Fruit fly (Drosophila melanogaster) whole organism, prepupa: Measurements from ENCODE around the gene Sec22.

ENCODE experiments used
- Blimp-1 ChIP-seq: fragments of 200-800 bp; sonication (Bioruptor generic); optimal IDR thresholded peaks from 3 replicates; lab custom pipeline; 2017; ENCODE audit warnings: missing biosample characterization, missing genetic modification characterization, mild to moderate bottlenecking, moderate library complexity, missing genetic modification reagents
- CG10631 ChIP-seq: fragments of 200-800 bp; sonication (Bioruptor generic); optimal IDR thresholded peaks from 2 replicates; lab custom pipeline; 2016; ENCODE audit warnings: missing biosample characterization, missing genetic modification characterization
- CG11294 ChIP-seq: fragments of 200-800 bp; sonication (Bioruptor generic); IDR thresholded peaks from 2 replicates; pipeline ENCODE4 v1.3.6; 2022; ENCODE audit warnings: missing biosample characterization, missing genetic modification characterization
- CG11762 ChIP-seq: fragments of 200-800 bp; sonication (Bioruptor generic); optimal IDR thresholded peaks from 3 replicates; lab custom pipeline; 2016; ENCODE audit warnings: missing biosample characterization, missing genetic modification characterization; ENCODE audit not compliant: insufficient read depth
- CG11902 ChIP-seq: fragments of 200-800 bp; sonication (Bioruptor generic); optimal IDR thresholded peaks from 3 replicates; lab custom pipeline; 2016; ENCODE audit warnings: missing biosample characterization, missing genetic modification characterization
- CG15336 ChIP-seq: fragments of 200-800 bp; sonication (Bioruptor generic); IDR thresholded peaks from 2 replicates; pipeline ENCODE4 v1.3.6; 2022; ENCODE audit warnings: missing biosample characterization, missing genetic modification characterization
- CG1621 ChIP-seq: fragments of 200-800 bp; sonication (Bioruptor generic); optimal IDR thresholded peaks from 3 replicates; lab custom pipeline; 2018; ENCODE audit warnings: missing biosample characterization, mild to moderate bottlenecking, missing genetic modification characterization
- CG34406 ChIP-seq: fragments of 200-800 bp; sonication (Bioruptor generic); optimal IDR thresholded peaks from 3 replicates; lab custom pipeline; 2016; ENCODE audit warnings: missing biosample characterization, missing genetic modification characterization
- CG3919 ChIP-seq: fragments of 200-800 bp; sonication (Bioruptor generic); optimal IDR thresholded peaks from 3 replicates; lab custom pipeline; 2016; ENCODE audit warnings: missing biosample characterization, missing genetic modification characterization
- CG4318 ChIP-seq: fragments of 200-800 bp; sonication (Bioruptor generic); optimal IDR thresholded peaks from 3 replicates; lab custom pipeline; 2017; ENCODE audit warnings: missing biosample characterization, mild to moderate bottlenecking, missing genetic modification characterization
- CG6163 ChIP-seq: fragments of 200-800 bp; sonication (Bioruptor generic); IDR thresholded peaks from 3 replicates; pipeline ENCODE4 v1.3.6; 2022; ENCODE audit warnings: missing biosample characterization, missing genetic modification characterization
- CG6808 ChIP-seq: fragments of 200-800 bp; sonication (Bioruptor generic); optimal IDR thresholded peaks from 3 replicates; lab custom pipeline; 2017; ENCODE audit warnings: missing biosample characterization, missing genetic modification characterization, mild to moderate bottlenecking, moderate library complexity, missing genetic modification reagents
- CG6854 ChIP-seq: fragments of 200-800 bp; sonication (Bioruptor generic); optimal IDR thresholded peaks from 2 replicates; lab custom pipeline; 2017; ENCODE audit warnings: missing biosample characterization, mild to moderate bottlenecking, missing genetic modification characterization
- CG7368 ChIP-seq: fragments of 200-800 bp; sonication (Bioruptor generic); optimal IDR thresholded peaks from 3 replicates; lab custom pipeline; 2016; ENCODE audit warnings: missing biosample characterization, missing genetic modification characterization
- CG8119 ChIP-seq: fragments of 200-800 bp; sonication (Bioruptor generic); IDR thresholded peaks from 3 replicates; pipeline ENCODE4 v1.3.6; 2022; ENCODE audit warnings: missing biosample characterization, missing genetic modification characterization
- CG8319 ChIP-seq: fragments of 200-800 bp; sonication (Bioruptor generic); optimal IDR thresholded peaks from 3 replicates; lab custom pipeline; 2016; ENCODE audit warnings: missing biosample characterization, missing genetic modification characterization
- CG8632 ChIP-seq: fragments of 200-800 bp; sonication (Bioruptor generic); optimal IDR thresholded peaks from 3 replicates; lab custom pipeline; 2016; ENCODE audit warnings: missing biosample characterization, missing genetic modification characterization
- Eip75B ChIP-seq: fragments of 200-800 bp; sonication (Bioruptor generic); optimal IDR thresholded peaks from 3 replicates; lab custom pipeline; 2016; ENCODE audit warnings: missing biosample characterization, missing genetic modification characterization
- Eip78C ChIP-seq: fragments of 200-800 bp; sonication (Bioruptor generic); peaks from one replicate; lab custom pipeline; 2016; ENCODE audit warnings: missing biosample characterization, missing genetic modification characterization
- Eip93F ChIP-seq: fragments of 200-800 bp; sonication (Bioruptor generic); optimal IDR thresholded peaks from 2 replicates; lab custom pipeline; 2016; ENCODE audit warnings: missing biosample characterization, mild to moderate bottlenecking, missing genetic modification characterization
- Ets21C ChIP-seq: fragments of 200-800 bp; sonication (Bioruptor generic); optimal IDR thresholded peaks from 3 replicates; lab custom pipeline; 2016; ENCODE audit warnings: missing biosample characterization, missing genetic modification characterization
- Ets96B ChIP-seq: fragments of 200-800 bp; optimal IDR thresholded peaks from 2 replicates; lab custom pipeline; 2019; ENCODE audit warnings: missing biosample characterization, mild to moderate bottlenecking, missing genetic modification characterization, moderate library complexity
- Gug ChIP-seq: fragments of 200-800 bp; sonication (Bioruptor generic); IDR thresholded peaks from 2 replicates; pipeline ENCODE4 v1.3.6; 2022; ENCODE audit warnings: missing biosample characterization, missing genetic modification characterization
- Hr38 ChIP-seq: sonication (Bioruptor generic); optimal IDR thresholded peaks from 2 replicates; lab custom pipeline; 2016; ENCODE audit warnings: missing biosample characterization, missing genetic modification characterization
- Hr39 ChIP-seq: fragments of 200-800 bp; sonication (Bioruptor generic); optimal IDR thresholded peaks from 2 replicates; lab custom pipeline; 2016; ENCODE audit warnings: missing biosample characterization, missing genetic modification characterization
- Hr4 ChIP-seq: fragments of 200-800 bp; sonication (Bioruptor generic); optimal IDR thresholded peaks from 3 replicates; lab custom pipeline; 2016; ENCODE audit warnings: missing biosample characterization, missing genetic modification characterization
- Lpt ChIP-seq: fragments of 200-800 bp; sonication (Bioruptor generic); optimal IDR thresholded peaks from 3 replicates; lab custom pipeline; 2016; ENCODE audit warnings: missing biosample characterization, missing genetic modification characterization
- Met ChIP-seq: fragments of 200-800 bp; sonication (Bioruptor generic); optimal IDR thresholded peaks from 3 replicates; lab custom pipeline; 2016; ENCODE audit warnings: missing biosample characterization, missing genetic modification characterization
- Smox ChIP-seq: fragments of 200-800 bp; sonication (Bioruptor generic); optimal IDR thresholded peaks from 3 replicates; lab custom pipeline; 2016; ENCODE audit warnings: missing biosample characterization, missing genetic modification characterization
- Sox102F ChIP-seq: fragments of 200-800 bp; sonication (Bioruptor generic); optimal IDR thresholded peaks from 2 replicates; lab custom pipeline; 2016; ENCODE audit warnings: missing biosample characterization, mild to moderate bottlenecking, missing genetic modification characterization
- Sox15 ChIP-seq: fragments of 200-800 bp; sonication (Bioruptor generic); optimal IDR thresholded peaks from 3 replicates; lab custom pipeline; 2016; ENCODE audit warnings: missing biosample characterization, missing genetic modification characterization
- achi ChIP-seq: fragments of 200-800 bp; sonication (Bioruptor generic); optimal IDR thresholded peaks from 3 replicates; lab custom pipeline; 2016; ENCODE audit warnings: missing biosample characterization, missing genetic modification characterization
- cyc ChIP-seq: fragments of 200-800 bp; sonication (Bioruptor generic); optimal IDR thresholded peaks from 3 replicates; lab custom pipeline; 2016; ENCODE audit warnings: missing biosample characterization, missing genetic modification characterization
- dac ChIP-seq: fragments of 200-800 bp; sonication (Bioruptor generic); optimal IDR thresholded peaks from 2 replicates; lab custom pipeline; 2017; ENCODE audit warnings: missing biosample characterization, mild to moderate bottlenecking, missing genetic modification characterization
- dsx ChIP-seq: fragments of 200-800 bp; optimal IDR thresholded peaks from 3 replicates; lab custom pipeline; 2019; ENCODE audit warnings: missing biosample characterization, mild to moderate bottlenecking, missing genetic modification characterization, moderate library complexity; ENCODE audit not compliant: poor library complexity, severe bottlenecking
- eg ChIP-seq: fragments of 200-800 bp; sonication (Bioruptor generic); IDR thresholded peaks from 3 replicates; pipeline ENCODE4 v1.3.6; 2022; ENCODE audit warnings: missing biosample characterization, missing genetic modification characterization
- esn ChIP-seq: fragments of 200-800 bp; sonication (Bioruptor generic); optimal IDR thresholded peaks from 2 replicates; lab custom pipeline; 2016; ENCODE audit warnings: missing biosample characterization, mild to moderate bottlenecking, missing genetic modification characterization, moderate library complexity
- fd59A ChIP-seq: fragments of 200-800 bp; sonication (Bioruptor generic); optimal IDR thresholded peaks from 2 replicates; lab custom pipeline; 2017; ENCODE audit warnings: missing biosample characterization, mild to moderate bottlenecking, missing genetic modification characterization, missing genetic modification reagents
- fkh ChIP-seq: fragments of 200-800 bp; sonication (Bioruptor generic); optimal IDR thresholded peaks from 3 replicates; lab custom pipeline; 2017; ENCODE audit warnings: missing biosample characterization, mild to moderate bottlenecking, missing genetic modification characterization, moderate library complexity
- lz ChIP-seq: fragments of 200-800 bp; sonication (Bioruptor generic); optimal IDR thresholded peaks from 3 replicates; lab custom pipeline; 2016; ENCODE audit warnings: missing biosample characterization, missing genetic modification characterization
- net ChIP-seq: fragments of 200-800 bp; sonication (Bioruptor generic); optimal IDR thresholded peaks from 3 replicates; lab custom pipeline; 2016; ENCODE audit warnings: missing biosample characterization, missing genetic modification characterization
- pdm3 ChIP-seq: fragments of 200-800 bp; sonication (Bioruptor generic); optimal IDR thresholded peaks from 3 replicates; lab custom pipeline; 2016; ENCODE audit warnings: missing biosample characterization, missing genetic modification characterization
- spab ChIP-seq: fragments of 200-800 bp; sonication (Bioruptor generic); optimal IDR thresholded peaks from 2 replicates; lab custom pipeline; 2017; ENCODE audit warnings: missing biosample characterization, mild to moderate bottlenecking, missing genetic modification characterization, missing genetic modification reagents
- svp ChIP-seq: fragments of 200-800 bp; sonication (Bioruptor generic); peaks from one replicate; lab custom pipeline; 2016; ENCODE audit warnings: missing biosample characterization, missing genetic modification characterization
- topi ChIP-seq: fragments of 200-800 bp; sonication (Bioruptor generic); optimal IDR thresholded peaks from 3 replicates; lab custom pipeline; 2016; ENCODE audit warnings: missing biosample characterization, missing genetic modification characterization

Gene Sec22

dm6 chrX:765039-765508 lies 40.8 kb upstream of the Sec22 start, which contains the start of gene RpL22 (continued):
- peak; percentile 91 for TF ChIP-seq CG6854 (GFP tag; lab: Kevin White, UChicago)
- no peak for TF ChIP-seq Hr38 (GFP tag; lab: Kevin White, UChicago)
- peak; percentile 52 for TF ChIP-seq CG10631 (GFP tag; lab: Kevin White, UChicago)
- peak; percentile 28 for TF ChIP-seq Ets96B (tag; lab: Kevin White, UChicago)
- peak; percentile 67 for TF ChIP-seq CG6808 (GFP tag; lab: Kevin White, UChicago)
- TF ChIP-seq Hr39, result peak; percentile 67
- TF ChIP-seq spab (GFP tag; lab: Kevin White, UChicago), result peak; percentile 22
- TF ChIP-seq esn (GFP tag; lab: Kevin White, UChicago), result peak; percentile 84
- TF ChIP-seq cyc, result peak; percentile 81
- TF ChIP-seq fd59A (GFP tag; lab: Kevin White, UChicago), result peak; percentile 18
- TF ChIP-seq lz, result peak; percentile 82

DNA sequence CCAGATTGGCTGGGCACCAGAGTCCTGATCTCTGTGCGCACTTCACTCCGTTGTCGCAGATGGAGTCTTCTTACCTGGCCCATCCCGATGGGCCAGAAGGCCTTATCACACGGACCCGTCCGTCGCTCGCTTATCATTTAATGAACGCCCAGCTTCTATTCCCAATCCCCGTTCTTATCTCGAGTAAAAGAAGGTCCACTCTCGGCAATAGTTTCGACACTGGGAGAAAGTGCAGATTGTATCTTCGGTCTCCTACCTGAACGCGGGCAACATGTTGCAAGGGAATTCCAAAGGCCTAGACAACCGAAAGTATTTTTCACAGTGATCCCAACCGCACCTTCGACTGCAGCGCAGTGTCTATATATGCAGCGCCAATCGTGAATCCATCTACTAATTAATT lies 39.8 kb upstream of the Sec22 start:
- TF ChIP-seq Met (no peak), CG6808 (GFP tag; lab: Kevin White, UChicago) (peak; percentile 6), dsx (GFP tag; lab: Kevin White, UChicago) (peak; percentile 7), net (GFP tag; lab: Kevin White, UChicago) (peak; percentile 5), Sox102F (GFP tag; lab: Kevin White, UChicago) (no peak), fd59A (GFP tag; lab: Kevin White, UChicago) (peak; percentile 12), pdm3 (GFP tag; lab: Kevin White, UChicago) (no peak), svp (GFP tag; lab: Kevin White, UChicago) (peak; percentile 41), Eip78C (GFP tag; lab: Kevin White, UChicago) (peak; percentile 4), CG4318 (GFP tag; lab: Kevin White, UChicago) (no peak), topi (GFP tag; lab: Kevin White, UChicago) (no peak), Eip93F (GFP tag; lab: Kevin White, UChicago) (no peak), CG8319 (GFP tag; lab: Kevin White, UChicago) (no peak), Sox15 (no peak), Blimp-1 (no peak), Hr39 (no peak)

dm6 chrX:767928-768327 lies 37.9 kb upstream of the Sec22 start:
- TF ChIP-seq Gug (GFP tag; lab: Robert Waterston, UW), result no peak
- TF ChIP-seq CG7368 (GFP tag; lab: Kevin White, UChicago), result peak; percentile 57
- peak; percentile 87 for TF ChIP-seq fkh
- no peak for TF ChIP-seq CG15336
- peak; percentile 64 for TF ChIP-seq CG8632 (GFP tag; lab: Kevin White, UChicago)
- TF ChIP-seq Eip78C (GFP tag; lab: Kevin White, UChicago), result peak; percentile 89
- TF ChIP-seq Ets96B (tag; lab: Kevin White, UChicago), result peak; percentile 34
- no peak for TF ChIP-seq CG4318 (GFP tag; lab: Kevin White, UChicago)
- TF ChIP-seq dsx (GFP tag; lab: Kevin White, UChicago), result peak; percentile 14
- peak; percentile 19 for TF ChIP-seq cyc
- TF ChIP-seq Blimp-1, result peak; percentile 44
- TF ChIP-seq CG1621 (tag; lab: Kevin White, UChicago), result peak; percentile 47
- peak; percentile 31 for TF ChIP-seq Eip75B (GFP tag; lab: Kevin White, UChicago)
- peak; percentile 38 for TF ChIP-seq achi
- no peak for TF ChIP-seq svp (GFP tag; lab: Kevin White, UChicago)
- peak; percentile 16 for TF ChIP-seq spab (GFP tag; lab: Kevin White, UChicago)
- TF ChIP-seq dac, result no peak
- TF ChIP-seq Ets21C, result no peak
- peak; percentile 53 for TF ChIP-seq CG34406
- TF ChIP-seq eg, result 0 out of 3 replicates have a peak, but pooled peaks have one; percentile 30
- TF ChIP-seq Lpt, result no peak
- TF ChIP-seq Met, result peak; percentile 47
- TF ChIP-seq CG6808 (GFP tag; lab: Kevin White, UChicago), result peak; percentile 60
- peak; percentile 48 for TF ChIP-seq CG10631 (GFP tag; lab: Kevin White, UChicago)
- peak; percentile 69 for TF ChIP-seq esn (GFP tag; lab: Kevin White, UChicago)
- peak; percentile 44 for TF ChIP-seq Smox (GFP tag; lab: Kevin White, UChicago)
- no peak for TF ChIP-seq CG11902 (GFP tag; lab: Kevin White, UChicago)
- TF ChIP-seq CG11762 (GFP tag; lab: Kevin White, UChicago), result no peak
- peak; percentile 75 for TF ChIP-seq CG6163
- no peak for TF ChIP-seq Hr39
- TF ChIP-seq CG11294, result no peak
- TF ChIP-seq Hr4 (GFP tag; lab: Kevin White, UChicago), result no peak
- TF ChIP-seq CG3919 (GFP tag; lab: Kevin White, UChicago), result peak; percentile 52
- no peak for TF ChIP-seq Eip93F (GFP tag; lab: Kevin White, UChicago)
- no peak for TF ChIP-seq Sox15
- TF ChIP-seq Hr38 (GFP tag; lab: Kevin White, UChicago), result no peak
- peak; percentile 60 for TF ChIP-seq topi (GFP tag; lab: Kevin White, UChicago)
- no peak for TF ChIP-seq CG8119 (GFP tag; lab: Robert Waterston, UW)
